Fruit fly (Drosophila melanogaster): ENCODE measurements around the gene Taf3.

Taf3 gene

DNA sequence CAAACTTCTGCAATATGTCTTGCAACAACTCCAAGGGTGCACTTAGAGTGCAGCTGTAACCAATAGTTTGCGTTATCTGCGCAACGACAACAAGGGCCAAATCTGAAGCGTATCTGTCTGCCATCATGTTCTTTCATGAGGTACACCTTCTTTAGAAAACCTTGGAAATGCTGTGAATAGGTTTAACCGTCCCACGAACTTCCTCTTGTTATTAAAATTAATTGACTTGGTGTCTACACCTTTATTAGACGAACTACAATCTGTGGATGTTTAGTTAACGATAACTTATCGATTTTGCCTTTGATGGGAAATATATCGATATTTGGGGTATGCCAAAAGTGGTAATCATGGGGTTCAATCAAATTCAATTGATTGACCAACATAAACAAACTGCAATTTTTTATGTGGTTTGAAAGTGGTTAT, at the start of gene Taf3:
TSS of gene Taf3 (minus strand) at position 286 of the 423 bp plus-strand sequence.
- TF ChIP-seq Ets96B (tag; optimal IDR thresholded peaks at IDR 0.05) (no peak), Hr4 (GFP tag; optimal IDR thresholded peaks at IDR 0.05) (no peak), dsx (GFP tag; optimal IDR thresholded peaks at IDR 0.05; ENCODE audit: poor library complexity, severe bottlenecking) (no peak), cyc (GFP tag; optimal IDR thresholded peaks at IDR 0.05) (no peak), CG15336 (GFP tag; IDR thresholded peaks at IDR 0.05) (no peak), spab (GFP tag; optimal IDR thresholded peaks at IDR 0.05) (no peak), CG11762 (GFP tag; optimal IDR thresholded peaks at IDR 0.05; ENCODE audit: insufficient read depth) (no peak), CG10669 (GFP tag; optimal IDR thresholded peaks at IDR 0.05) (no peak), CG6808 (GFP tag; optimal IDR thresholded peaks at IDR 0.05) (no peak), pdm3 (GFP tag; optimal IDR thresholded peaks at IDR 0.05) (no peak)

DNA sequence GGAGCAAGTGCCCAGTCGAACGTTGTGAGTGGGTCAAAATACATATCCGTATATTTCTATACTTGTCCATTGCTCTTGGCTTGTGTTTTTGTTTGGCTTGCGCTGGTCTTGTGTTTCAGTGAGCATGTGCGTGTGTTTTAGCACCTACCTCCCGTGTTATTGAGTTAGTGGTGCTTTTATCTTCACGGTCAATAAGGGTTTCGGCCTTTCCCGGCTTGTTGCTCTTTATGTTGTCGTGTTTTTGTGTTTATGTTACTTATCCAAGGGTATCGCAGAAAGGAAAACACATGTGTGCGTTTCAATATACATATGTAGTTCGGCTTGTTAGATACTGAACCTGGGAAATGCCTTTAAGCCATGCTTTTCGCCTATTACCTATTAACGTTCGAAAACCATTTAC, 43.2 kb upstream of the Taf3 start:
- TF ChIP-seq salr (GFP tag; optimal IDR thresholded peaks at IDR 0.05) (no peak), CG6276 (GFP tag; optimal IDR thresholded peaks at IDR 0.05) (no peak), fd85E (GFP tag; optimal IDR thresholded peaks at IDR 0.05) (no peak), CG11762 (GFP tag; optimal IDR thresholded peaks at IDR 0.05; ENCODE audit: insufficient read depth) (no peak), fkh (GFP tag; optimal IDR thresholded peaks at IDR 0.05) (peak; percentile 65), Sox102F (GFP tag; optimal IDR thresholded peaks at IDR 0.05) (no peak), Met (GFP tag; optimal IDR thresholded peaks at IDR 0.05) (no peak), Eip78C (GFP tag) (peak; percentile 28), acj6 (GFP tag; optimal IDR thresholded peaks at IDR 0.05) (no peak), eg (GFP tag; IDR thresholded peaks at IDR 0.05) (no peak), ss (GFP tag; optimal IDR thresholded peaks at IDR 0.05) (peak in 1 of 2 experiments; percentile 24)

dm6 chr4:508405-508955, 41.9 kb upstream of the Taf3 start:
- TF ChIP-seq Sox14 (GFP tag; optimal IDR thresholded peaks at IDR 0.05) (peak; percentile 19), dsx (GFP tag; optimal IDR thresholded peaks at IDR 0.05; ENCODE audit: poor library complexity, severe bottlenecking) (peak; percentile 38), Hr39 (GFP tag; optimal IDR thresholded peaks at IDR 0.05) (no peak), CG8319 (GFP tag; optimal IDR thresholded peaks at IDR 0.05) (no peak), Eip93F (GFP tag; optimal IDR thresholded peaks at IDR 0.05) (no peak), ss (GFP tag; optimal IDR thresholded peaks at IDR 0.05) (peak in 1 of 2 experiments; percentile 55), acj6 (GFP tag; optimal IDR thresholded peaks at IDR 0.05) (no peak), CG7368 (GFP tag; optimal IDR thresholded peaks at IDR 0.05) (peak; percentile 10), Ets96B (tag; optimal IDR thresholded peaks at IDR 0.05) (no peak), Lpt (GFP tag; optimal IDR thresholded peaks at IDR 0.05) (peak; percentile 10), CG1621 (tag; optimal IDR thresholded peaks at IDR 0.05) (peak; percentile 15)

dm6 chr4:507252-508202, 40.9 kb upstream of the Taf3 start:
- TF ChIP-seq Hr4 (GFP tag; optimal IDR thresholded peaks at IDR 0.05) (no peak), CG6792 (GFP tag; optimal IDR thresholded peaks at IDR 0.05) (no peak), CG1621 (tag; optimal IDR thresholded peaks at IDR 0.05) (no peak), CG9139 (GFP tag; optimal IDR thresholded peaks at IDR 0.05) (no peak), Hr38 (GFP tag; optimal IDR thresholded peaks at IDR 0.05) (no peak), dac (GFP tag; optimal IDR thresholded peaks at IDR 0.05) (no peak), CG8119 (GFP tag; IDR thresholded peaks at IDR 0.05) (no peak), CG10631 (GFP tag; optimal IDR thresholded peaks at IDR 0.05) (no peak), eg (GFP tag; IDR thresholded peaks at IDR 0.05) (no peak), CG6163 (GFP tag; IDR thresholded peaks at IDR 0.05) (no peak; the same call in 2 of the 3 replicates), fd85E (GFP tag; optimal IDR thresholded peaks at IDR 0.05) (no peak), vri (GFP tag; optimal IDR thresholded peaks at IDR 0.05) (no peak), CG31627 (GFP tag; optimal IDR thresholded peaks at IDR 0.05) (no peak), Smox (GFP tag; optimal IDR thresholded peaks at IDR 0.05) (no peak), esn (GFP tag; optimal IDR thresholded peaks at IDR 0.05) (no peak), CG3919 (GFP tag; optimal IDR thresholded peaks at IDR 0.05) (no peak), Eip75B (GFP tag; optimal IDR thresholded peaks at IDR 0.05) (no peak), Eip78C (GFP tag) (peak; percentile 77), achi (GFP tag; optimal IDR thresholded peaks at IDR 0.05) (no peak), svp (GFP tag) (no peak), CG15336 (GFP tag; IDR thresholded peaks at IDR 0.05) (no peak), topi (GFP tag; optimal IDR thresholded peaks at IDR 0.05) (no peak), CG11902 (GFP tag; optimal IDR thresholded peaks at IDR 0.05) (no peak)
